Worm (Caenorhabditis elegans): ENCODE data around the gene srd-64.

DNA sequence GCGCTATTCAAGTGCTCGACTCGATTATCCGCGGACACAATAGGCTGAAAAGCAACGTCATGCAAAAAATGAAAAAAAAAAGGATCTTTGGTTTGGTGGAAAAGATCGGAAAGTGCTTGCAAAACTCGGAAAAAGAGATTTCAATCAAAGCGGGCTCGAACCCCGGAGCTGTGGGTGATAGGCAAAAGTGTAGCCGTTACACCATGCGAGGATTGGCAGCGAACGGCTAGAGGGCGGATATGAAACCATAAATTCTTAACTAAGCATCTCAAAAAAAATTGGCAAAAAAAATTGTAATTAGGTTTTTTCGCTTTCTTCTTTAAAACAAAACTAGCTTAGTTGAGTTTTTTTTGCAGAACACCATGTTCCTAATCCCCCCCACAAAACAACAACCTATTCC is 49.6 kb upstream of the srd-64 start:
- TF ChIP-seq cebp-1 (GFP tag; IDR thresholded peaks at IDR 0.05) = no peak
- TF ChIP-seq cebp-1 (tag; optimal IDR thresholded peaks at IDR 0.05) = peak; percentile 4
- TF ChIP-seq lin-40 (tag; optimal IDR thresholded peaks at IDR 0.05) = no peak
- no peak for TF ChIP-seq egl-18 (GFP tag; IDR thresholded peaks at IDR 0.05)
- TF ChIP-seq sdz-38 (tag; optimal IDR thresholded peaks at IDR 0.05) = no peak
- TF ChIP-seq pha-4 (tag; optimal IDR thresholded peaks at IDR 0.05) = no peak
- no peak for TF ChIP-seq unc-130 (GFP tag; optimal IDR thresholded peaks at IDR 0.05)
- TF ChIP-seq bed-1 (GFP tag; IDR thresholded peaks at IDR 0.05) = no peak
- no peak for TF ChIP-seq F22D6.2 (tag; optimal IDR thresholded peaks at IDR 0.05)
- TF ChIP-seq F57C9.4 (tag; optimal IDR thresholded peaks at IDR 0.05) = no peak
- no peak for TF ChIP-seq F39B2.1 (GFP tag; IDR thresholded peaks at IDR 0.05)

All from whole organism, young adult.